Fruit fly (Drosophila melanogaster): ENCODE measurements around the gene CG16852.

Gene CG16852

dm6 chr2L:13540704-13541103 lies at the start of gene CG16852:
TSS of gene CG16852 (plus strand) at chr2L:13540751.
- TF ChIP-seq EcR (GFP tag; optimal IDR thresholded peaks at IDR 0.05) (no peak), CG8478 (optimal IDR thresholded peaks at IDR 0.05) (no peak), pan (optimal IDR thresholded peaks at IDR 0.05) (no peak), psq (optimal IDR thresholded peaks at IDR 0.05) (no peak), Dll (optimal IDR thresholded peaks at IDR 0.05) (no peak), usp (GFP tag; optimal IDR thresholded peaks at IDR 0.05) (no peak)

dm6 chr2L:13497915-13498314 lies 42.6 kb upstream of the CG16852 start:
- TF ChIP-seq EcR (GFP tag; optimal IDR thresholded peaks at IDR 0.05): no peak
- TF ChIP-seq CG8478 (optimal IDR thresholded peaks at IDR 0.05): no peak
- TF ChIP-seq Dll (optimal IDR thresholded peaks at IDR 0.05): no peak
- no peak for TF ChIP-seq psq (optimal IDR thresholded peaks at IDR 0.05)
- no peak for TF ChIP-seq pan (optimal IDR thresholded peaks at IDR 0.05)
- TF ChIP-seq usp (GFP tag; optimal IDR thresholded peaks at IDR 0.05): no peak

dm6 chr2L:13500416-13500815 lies 40.1 kb upstream of the CG16852 start:
- TF ChIP-seq usp (GFP tag; optimal IDR thresholded peaks at IDR 0.05): no peak
- TF ChIP-seq CG8478 (optimal IDR thresholded peaks at IDR 0.05): no peak
- no peak for TF ChIP-seq EcR (GFP tag; optimal IDR thresholded peaks at IDR 0.05)
- no peak for TF ChIP-seq psq (optimal IDR thresholded peaks at IDR 0.05)
- TF ChIP-seq pan (optimal IDR thresholded peaks at IDR 0.05): no peak
- no peak for TF ChIP-seq Dll (optimal IDR thresholded peaks at IDR 0.05)

dm6 chr2L:13509533-13510240 lies 30.9 kb upstream of the CG16852 start:
- no peak for TF ChIP-seq Dll (optimal IDR thresholded peaks at IDR 0.05)
- no peak for TF ChIP-seq usp (GFP tag; optimal IDR thresholded peaks at IDR 0.05)
- TF ChIP-seq CG8478 (optimal IDR thresholded peaks at IDR 0.05): no peak
- no peak for TF ChIP-seq pan (optimal IDR thresholded peaks at IDR 0.05)
- TF ChIP-seq psq (optimal IDR thresholded peaks at IDR 0.05): no peak

dm6 chr2L:13510870-13511867 lies 29.4 kb upstream of the CG16852 start:
- no peak for TF ChIP-seq CG8478 (optimal IDR thresholded peaks at IDR 0.05)
- TF ChIP-seq pan (optimal IDR thresholded peaks at IDR 0.05): no peak
- TF ChIP-seq Dll (optimal IDR thresholded peaks at IDR 0.05): no peak
- TF ChIP-seq psq (optimal IDR thresholded peaks at IDR 0.05): no peak
- no peak for TF ChIP-seq usp (GFP tag; optimal IDR thresholded peaks at IDR 0.05)
- TF ChIP-seq EcR (GFP tag; optimal IDR thresholded peaks at IDR 0.05): no peak

- TF ChIP-seq Dll (optimal IDR thresholded peaks at IDR 0.05): peak; percentile 88
- TF ChIP-seq psq (optimal IDR thresholded peaks at IDR 0.05): no peak
Measured at dm6 chr2L:13512182-13513032, 28.1 kb upstream of the CG16852 start.

dm6 chr2L:13513033-13513330 lies 27.6 kb upstream of the CG16852 start:
- TF ChIP-seq pan (optimal IDR thresholded peaks at IDR 0.05) (no peak), usp (GFP tag; optimal IDR thresholded peaks at IDR 0.05) (no peak), CG8478 (optimal IDR thresholded peaks at IDR 0.05) (no peak)

- TF ChIP-seq CG8478 (optimal IDR thresholded peaks at IDR 0.05) (no peak), Dll (optimal IDR thresholded peaks at IDR 0.05) (peak; percentile 99)
Measured at dm6 chr2L:13513331-13514261, 27.0 kb upstream of the CG16852 start.

- TF ChIP-seq EcR (GFP tag; optimal IDR thresholded peaks at IDR 0.05) (peak in 1 of 2 experiments; percentile 8), usp (GFP tag; optimal IDR thresholded peaks at IDR 0.05) (no peak), Dll (optimal IDR thresholded peaks at IDR 0.05) (no peak)
Measured at dm6 chr2L:13514262-13514937, 26.2 kb upstream of the CG16852 start.

dm6 chr2L:13514945-13515687 lies 25.4 kb upstream of the CG16852 start:
- TF ChIP-seq psq (optimal IDR thresholded peaks at IDR 0.05): no peak
- no peak for TF ChIP-seq pan (optimal IDR thresholded peaks at IDR 0.05)
- TF ChIP-seq EcR (GFP tag; optimal IDR thresholded peaks at IDR 0.05): no peak
- TF ChIP-seq Dll (optimal IDR thresholded peaks at IDR 0.05): no peak
- no peak for TF ChIP-seq CG8478 (optimal IDR thresholded peaks at IDR 0.05)
- TF ChIP-seq usp (GFP tag; optimal IDR thresholded peaks at IDR 0.05): no peak
